Worm (Caenorhabditis elegans) whole organism, young adult: Measurements from ENCODE around the gene C34C12.9.
A peak's percentile ranks its signal among the peaks of the same experiment; 100 is the strongest.

ENCODE experiments used
- B0336.3 ChIP-seq: fragments of 200-800 bp; sonication (Bioruptor generic); IDR thresholded peaks from 2 replicates; pipeline ENCODE4 v1.3.6; 2022; ENCODE audit warnings: missing genetic modification characterization, missing compliant biosample characterization
- C06A6.2 ChIP-seq: fragments of 200-800 bp; sonication (Bioruptor generic); conservative IDR thresholded peaks from 2 replicates; pipeline ENCODE4 v1.3.6; 2022; ENCODE audit warnings: missing genetic modification characterization, missing compliant biosample characterization
- C17E4.6 ChIP-seq: fragments of 200-800 bp; sonication (Bioruptor generic); IDR thresholded peaks from 2 replicates; pipeline ENCODE4 v1.3.6; 2022; ENCODE audit warnings: missing genetic modification reagents, missing genetic modification characterization, missing compliant biosample characterization
- D2030.7 ChIP-seq: fragments of 200-800 bp; sonication (Bioruptor generic); IDR thresholded peaks from 2 replicates; pipeline ENCODE4 v1.3.6; 2022; ENCODE audit warnings: missing genetic modification reagents, missing genetic modification characterization, missing compliant biosample characterization
- F55B11.4 ChIP-seq: sonication (generic microtip); optimal IDR thresholded peaks from 2 replicates; lab custom pipeline; 2016; ENCODE audit warnings: missing compliant biosample characterization, missing genetic modification characterization, borderline replicate concordance; ENCODE audit not compliant: insufficient read depth
- F57A8.1 ChIP-seq: fragments of 200-800 bp; sonication (Bioruptor generic); optimal IDR thresholded peaks from 2 replicates; lab custom pipeline; 2018; ENCODE audit warnings: mild to moderate bottlenecking, missing genetic modification characterization, moderate library complexity, missing compliant biosample characterization
- K12H6.12 ChIP-seq: fragments of 200-800 bp; sonication (Bioruptor generic); optimal IDR thresholded peaks from 2 replicates; lab custom pipeline; 2018; ENCODE audit warnings: mild to moderate bottlenecking, missing genetic modification characterization, missing compliant biosample characterization
- T07F8.4 ChIP-seq: sonication (generic microtip); optimal IDR thresholded peaks from 2 replicates; lab custom pipeline; 2016; ENCODE audit warnings: mild to moderate bottlenecking, missing genetic modification characterization, moderate library complexity, missing compliant biosample characterization
- Y53F4B.3 ChIP-seq: fragments of 200-800 bp; sonication (Bioruptor generic); IDR thresholded peaks from 2 replicates; pipeline ENCODE4 v1.3.6; 2022; ENCODE audit warnings: missing genetic modification reagents, missing genetic modification characterization, missing compliant biosample characterization
- Y53G8AR.9 ChIP-seq: fragments of 200-800 bp; sonication (Bioruptor generic); conservative IDR thresholded peaks from 2 replicates; pipeline ENCODE4 v1.3.6; 2022; ENCODE audit warnings: missing genetic modification reagents, missing genetic modification characterization, missing compliant biosample characterization
- Y56A3A.18 ChIP-seq: fragments of 200-800 bp; sonication (Bioruptor generic); IDR thresholded peaks from 2 replicates; pipeline ENCODE4 v1.3.6; 2022; ENCODE audit warnings: missing genetic modification reagents, missing genetic modification characterization, missing compliant biosample characterization
- Y95B8A.8 ChIP-seq: fragments of 200-800 bp; sonication (Bioruptor generic); IDR thresholded peaks from 2 replicates; pipeline ENCODE4 v1.3.6; 2022; ENCODE audit warnings: missing genetic modification reagents, missing genetic modification characterization, missing compliant biosample characterization
- akir-1 ChIP-seq: fragments of 200-800 bp; sonication (Bioruptor generic); optimal IDR thresholded peaks from 2 replicates; lab custom pipeline; 2018; ENCODE audit warnings: mild to moderate bottlenecking, missing genetic modification characterization, moderate library complexity, missing compliant biosample characterization
- ama-1 ChIP-seq, 3 experiments: fragments of 150-350 bp in 1 of 3; sonication (generic microtip) in 2 of 3; optimal IDR thresholded peaks; 2 replicates each; lab custom pipeline; 2014 to 2018; ENCODE audit warnings: missing biosample characterization in 2 of 3, missing genetic modification characterization in 2 of 3, missing genetic modification reagents in 2 of 3
- aptf-2 ChIP-seq: fragments of 200-800 bp; sonication (Bioruptor generic); conservative IDR thresholded peaks from 2 replicates; pipeline ENCODE4 v1.3.6; 2022; ENCODE audit warnings: missing genetic modification reagents, missing genetic modification characterization, missing compliant biosample characterization
- atf-7 ChIP-seq: sonication (generic microtip); optimal IDR thresholded peaks from 2 replicates; lab custom pipeline; 2017; ENCODE audit warnings: mild to moderate bottlenecking, missing genetic modification characterization, missing compliant biosample characterization
- ceh-100 ChIP-seq: fragments of 200-800 bp; sonication (Bioruptor generic); IDR thresholded peaks from 2 replicates; pipeline ENCODE4 v1.3.6; 2022; ENCODE audit warnings: missing genetic modification reagents, missing genetic modification characterization, missing compliant biosample characterization
- ceh-27 ChIP-seq: fragments of 200-800 bp; sonication (Bioruptor generic); optimal IDR thresholded peaks from 2 replicates; lab custom pipeline; 2018; ENCODE audit warnings: mild to moderate bottlenecking, missing genetic modification characterization, moderate library complexity, missing compliant biosample characterization
- ceh-40 ChIP-seq: fragments of 200-800 bp; sonication (Bioruptor generic); IDR thresholded peaks from 2 replicates; pipeline ENCODE4 v1.3.6; 2022; ENCODE audit warnings: missing genetic modification characterization, missing compliant biosample characterization
- ceh-58 ChIP-seq: fragments of 200-800 bp; sonication (Bioruptor generic); IDR thresholded peaks from 2 replicates; pipeline ENCODE4 v1.3.6; 2022; ENCODE audit warnings: missing genetic modification characterization, missing compliant biosample characterization
- ceh-79 ChIP-seq: sonication (generic microtip); optimal IDR thresholded peaks from 2 replicates; lab custom pipeline; 2017; ENCODE audit warnings: mild to moderate bottlenecking, missing genetic modification characterization, missing compliant biosample characterization
- ceh-91 ChIP-seq: fragments of 200-800 bp; sonication (Bioruptor generic); IDR thresholded peaks from 2 replicates; pipeline ENCODE4 v1.3.6; 2022; ENCODE audit warnings: missing genetic modification reagents, missing genetic modification characterization, missing compliant biosample characterization
- egl-44 ChIP-seq: fragments of 200-800 bp; sonication (Bioruptor generic); IDR thresholded peaks from 2 replicates; pipeline ENCODE4 v1.3.6; 2022; ENCODE audit warnings: missing genetic modification reagents, missing genetic modification characterization, missing compliant biosample characterization
- egrh-3 ChIP-seq: fragments of 200-800 bp; sonication (Bioruptor generic); IDR thresholded peaks from 2 replicates; pipeline ENCODE4 v1.3.6; 2022; ENCODE audit warnings: missing genetic modification reagents, missing genetic modification characterization, missing compliant biosample characterization
- hlh-26 ChIP-seq: fragments of 200-800 bp; sonication (Bioruptor generic); conservative IDR thresholded peaks from 2 replicates; pipeline ENCODE4 v1.3.6; 2022; ENCODE audit warnings: missing genetic modification reagents, missing genetic modification characterization, missing compliant biosample characterization
- hmg-20 ChIP-seq: fragments of 200-800 bp; sonication (Bioruptor generic); IDR thresholded peaks from 2 replicates; pipeline ENCODE4 v1.3.6; 2022; ENCODE audit warnings: missing genetic modification reagents, missing genetic modification characterization, missing compliant biosample characterization
- hsf-1 ChIP-seq: fragments of 200-800 bp; sonication (Bioruptor generic); IDR thresholded peaks from 2 replicates; pipeline ENCODE4 v1.3.6; 2022; ENCODE audit warnings: missing genetic modification reagents, missing genetic modification characterization, missing compliant biosample characterization
- lag-1 ChIP-seq: fragments of 200-800 bp; sonication (Bioruptor generic); IDR thresholded peaks from 2 replicates; pipeline ENCODE4 v1.3.6; 2022; ENCODE audit warnings: missing genetic modification reagents, missing genetic modification characterization, missing compliant biosample characterization
- let-526 ChIP-seq: fragments of 200-800 bp; sonication (Bioruptor generic); IDR thresholded peaks from 2 replicates; pipeline ENCODE4 v1.3.6; 2022; ENCODE audit warnings: missing genetic modification reagents, missing genetic modification characterization, missing compliant biosample characterization
- lin-26 ChIP-seq: fragments of 200-800 bp; sonication (Bioruptor generic); IDR thresholded peaks from 2 replicates; pipeline ENCODE4 v1.3.6; 2022; ENCODE audit warnings: missing genetic modification reagents, missing genetic modification characterization, missing compliant biosample characterization
- lsy-27 ChIP-seq: sonication (generic microtip); optimal IDR thresholded peaks from 2 replicates; lab custom pipeline; 2017; ENCODE audit warnings: missing genetic modification characterization, mild to moderate bottlenecking, missing compliant biosample characterization, antibody characterized with exemption, missing genotype, borderline replicate concordance; ENCODE audit not compliant: insufficient read depth
- madf-6 ChIP-seq: fragments of 200-800 bp; sonication (Bioruptor generic); IDR thresholded peaks from 2 replicates; pipeline ENCODE4 v1.3.6; 2022; ENCODE audit warnings: missing genetic modification reagents, missing genetic modification characterization, missing compliant biosample characterization
- mes-4 ChIP-seq: sonication (generic microtip); optimal IDR thresholded peaks from 2 replicates; lab custom pipeline; 2016; ENCODE audit warnings: missing genotype, missing genetic modification characterization, missing compliant biosample characterization
- nfya-1 ChIP-seq: sonication (generic microtip); optimal IDR thresholded peaks from 2 replicates; lab custom pipeline; 2017; ENCODE audit warnings: antibody characterized with exemption, missing compliant biosample characterization, missing genetic modification characterization, borderline replicate concordance; ENCODE audit not compliant: insufficient read depth
- nfya-2 ChIP-seq: fragments of 200-800 bp; sonication (Bioruptor generic); IDR thresholded peaks from 2 replicates; pipeline ENCODE4 v1.3.6; 2022; ENCODE audit warnings: missing genetic modification reagents, missing genetic modification characterization, missing compliant biosample characterization
- nfyb-1 ChIP-seq: fragments of 200-800 bp; sonication (Bioruptor generic); IDR thresholded peaks from 2 replicates; pipeline ENCODE4 v1.3.6; 2022; ENCODE audit warnings: missing genetic modification reagents, missing genetic modification characterization, missing compliant biosample characterization
- nhr-179 ChIP-seq: sonication (generic microtip); optimal IDR thresholded peaks from 2 replicates; lab custom pipeline; 2016; ENCODE audit warnings: mild to moderate bottlenecking, missing genetic modification characterization, missing compliant biosample characterization
- rcor-1 ChIP-seq: fragments of 200-800 bp; sonication (Bioruptor generic); IDR thresholded peaks from 2 replicates; pipeline ENCODE4 v1.3.6; 2022; ENCODE audit warnings: missing genetic modification reagents, missing genetic modification characterization, missing compliant biosample characterization
- snpc-3.4 ChIP-seq: sonication (generic microtip); optimal IDR thresholded peaks from 2 replicates; lab custom pipeline; 2017; ENCODE audit warnings: missing genetic modification characterization, mild to moderate bottlenecking, missing compliant biosample characterization, antibody characterized with exemption, moderate library complexity, missing genotype, missing genetic modification reagents
- somi-1 ChIP-seq: fragments of 200-800 bp; sonication (Bioruptor generic); optimal IDR thresholded peaks from 2 replicates; lab custom pipeline; 2018; ENCODE audit warnings: mild to moderate bottlenecking, missing genetic modification characterization, missing compliant biosample characterization
- tbp1 ChIP-seq: fragments of 200-800 bp; sonication (Bioruptor generic); optimal IDR thresholded peaks from 2 replicates; lab custom pipeline; 2018; ENCODE audit warnings: mild to moderate bottlenecking, missing genetic modification characterization, missing compliant biosample characterization
- tbx-9 ChIP-seq: sonication (generic microtip); optimal IDR thresholded peaks from 2 replicates; lab custom pipeline; 2016; ENCODE audit warnings: borderline replicate concordance, missing genetic modification characterization, inconsistent platforms, missing compliant biosample characterization
- xnd-1 ChIP-seq: sonication (generic microtip); optimal IDR thresholded peaks from 2 replicates; lab custom pipeline; 2016; ENCODE audit warnings: missing genotype, missing genetic modification reagents, missing genetic modification characterization, missing compliant biosample characterization
- ztf-18 ChIP-seq: sonication (generic microtip); optimal IDR thresholded peaks from 2 replicates; lab custom pipeline; 2016; ENCODE audit warnings: missing genotype, mild to moderate bottlenecking, missing genetic modification characterization, missing compliant biosample characterization
- ztf-26 ChIP-seq: sonication (generic microtip); optimal IDR thresholded peaks from 2 replicates; lab custom pipeline; 2017; ENCODE audit warnings: missing genetic modification characterization, missing compliant biosample characterization
- ztf-28 ChIP-seq: fragments of 200-800 bp; sonication (Bioruptor generic); IDR thresholded peaks from 2 replicates; pipeline ENCODE4 v1.3.6; 2022; ENCODE audit warnings: missing genetic modification reagents, missing genetic modification characterization, missing compliant biosample characterization
- ztf-3 ChIP-seq: fragments of 200-800 bp; sonication (Bioruptor generic); optimal IDR thresholded peaks from 2 replicates; lab custom pipeline; 2018; ENCODE audit warnings: mild to moderate bottlenecking, missing genetic modification characterization, missing compliant biosample characterization
- ztf-6 ChIP-seq: fragments of 200-800 bp; sonication (Bioruptor generic); IDR thresholded peaks from 2 replicates; pipeline ENCODE4 v1.3.6; 2022; ENCODE audit warnings: missing genetic modification reagents, missing genetic modification characterization, missing compliant biosample characterization

Gene C34C12.9

ce11 chrIII:3505051-3505548 lies 29.8 kb upstream of the C34C12.9 start, which contains the start of gene lias-1 (continued):
- TF ChIP-seq ama-1 (optimal IDR thresholded peaks at IDR 0.05; lab: Kevin White, UChicago): no peak
- TF ChIP-seq ama-1 (GFP tag; optimal IDR thresholded peaks at IDR 0.05; lab: Kevin White, UChicago): peak in 1 of 2 experiments; percentile 17
- TF ChIP-seq mes-4: no peak
- no peak for TF ChIP-seq atf-7 (tag; lab: Kevin White, UChicago)
- no peak for TF ChIP-seq ceh-58 (GFP tag; lab: Robert Waterston, UW)
- TF ChIP-seq Y53F4B.3 (GFP tag; lab: Robert Waterston, UW): no peak
- no peak for TF ChIP-seq tbx-9 (tag; lab: Kevin White, UChicago)
- TF ChIP-seq somi-1 (GFP tag; lab: Kevin White, UChicago): no peak
- TF ChIP-seq ceh-40 (GFP tag; lab: Robert Waterston, UW): no peak
- no peak for TF ChIP-seq hlh-26 (GFP tag; lab: Robert Waterston, UW)
- no peak for TF ChIP-seq ztf-26 (tag; lab: Kevin White, UChicago)
- 0 out of 2 replicates have a peak, but pooled peaks have one; percentile 27 for TF ChIP-seq nfyb-1
- peak; percentile 59 for TF ChIP-seq rcor-1 (GFP tag; lab: Robert Waterston, UW)
- TF ChIP-seq nfya-1 (tag; lab: Kevin White, UChicago): no peak
- TF ChIP-seq egrh-3 (GFP tag; lab: Robert Waterston, UW): no peak
- TF ChIP-seq let-526 (GFP tag; lab: Robert Waterston, UW): no peak
- TF ChIP-seq lag-1: no peak
- no peak for TF ChIP-seq xnd-1 (tag; lab: Kevin White, UChicago)
- TF ChIP-seq ceh-91 (GFP tag; lab: Robert Waterston, UW): peak; percentile 52
- TF ChIP-seq ceh-100 (GFP tag; lab: Robert Waterston, UW): peak; percentile 72
- no peak for TF ChIP-seq F55B11.4
- no peak for TF ChIP-seq snpc-3.4 (tag; lab: Kevin White, UChicago)
- no peak for TF ChIP-seq hsf-1
- TF ChIP-seq Y56A3A.18 (GFP tag; lab: Robert Waterston, UW): no peak
- no peak for TF ChIP-seq C17E4.6
- peak; percentile 75 for TF ChIP-seq madf-6 (GFP tag; lab: Robert Waterston, UW)
- TF ChIP-seq ceh-27 (GFP tag; lab: Kevin White, UChicago): peak; percentile 56
- TF ChIP-seq D2030.7 (GFP tag; lab: Robert Waterston, UW): peak; percentile 55; the same call in 1 of the 2 replicates
- no peak for TF ChIP-seq ztf-6 (GFP tag; lab: Robert Waterston, UW)
- TF ChIP-seq lsy-27 (tag; lab: Kevin White, UChicago): no peak
- no peak for TF ChIP-seq hmg-20 (GFP tag; lab: Robert Waterston, UW)
- peak; percentile 21 for TF ChIP-seq K12H6.12
- no peak for TF ChIP-seq ztf-28 (GFP tag; lab: Robert Waterston, UW)
- no peak for TF ChIP-seq F57A8.1 (GFP tag; lab: Kevin White, UChicago)
- TF ChIP-seq ztf-3: no peak
- peak; percentile 21 for TF ChIP-seq ztf-18 (tag; lab: Kevin White, UChicago)
- TF ChIP-seq egl-44 (GFP tag; lab: Robert Waterston, UW): no peak
- no peak for TF ChIP-seq aptf-2 (GFP tag; lab: Robert Waterston, UW)
- peak; percentile 56 for TF ChIP-seq tbp1
- TF ChIP-seq C06A6.2 (GFP tag; lab: Robert Waterston, UW): no peak
- 0 out of 2 replicates have a peak, but pooled peaks have one; percentile 27 for TF ChIP-seq B0336.3 (GFP tag; lab: Robert Waterston, UW)
- no peak for TF ChIP-seq ceh-79
- TF ChIP-seq Y95B8A.8: no peak; the same call in 1 of the 2 replicates
- TF ChIP-seq nhr-179 (tag; lab: Kevin White, UChicago): no peak
- TF ChIP-seq nfya-2 (GFP tag; lab: Robert Waterston, UW): no peak
- no peak for TF ChIP-seq T07F8.4 (tag; lab: Kevin White, UChicago)
- 0 out of 2 replicates have a peak, but pooled peaks have one; percentile 39 for TF ChIP-seq Y53G8AR.9
- TF ChIP-seq akir-1: no peak
- no peak for TF ChIP-seq lin-26 (GFP tag; lab: Robert Waterston, UW)
